Fruit fly (Drosophila melanogaster) whole organism, embryonic: ENCODE data around the gene Cat.
A peak's percentile ranks its signal among the peaks of the same experiment; 100 is the strongest.

Source experiments
- BtbVII ChIP-seq: fragments of 200-800 bp; sonication (Bioruptor generic); optimal IDR thresholded peaks from 3 replicates; lab custom pipeline; 2017; ENCODE audit warnings: missing biosample characterization, mild to moderate bottlenecking, missing genetic modification characterization
- CG10462 ChIP-seq: fragments of 200-800 bp; sonication (Bioruptor generic); optimal IDR thresholded peaks from 2 replicates; lab custom pipeline; 2016; ENCODE audit warnings: missing biosample characterization, missing genetic modification characterization
- CG10565 ChIP-seq: fragments of 200-800 bp; sonication (Bioruptor generic); optimal IDR thresholded peaks from 3 replicates; lab custom pipeline; 2016; ENCODE audit warnings: missing biosample characterization, mild to moderate bottlenecking, missing genetic modification characterization
- CG10654 ChIP-seq: fragments of 200-800 bp; sonication (Bioruptor generic); optimal IDR thresholded peaks from 2 replicates; lab custom pipeline; 2016; ENCODE audit warnings: missing biosample characterization, missing genetic modification characterization
- CG11247 ChIP-seq: fragments of 200-800 bp; sonication (Bioruptor generic); IDR thresholded peaks from 2 replicates; pipeline ENCODE4 v1.3.6; 2022; ENCODE audit warnings: missing biosample characterization, missing genetic modification characterization
- CG11696 ChIP-seq: fragments of 200-800 bp; sonication (Bioruptor generic); IDR thresholded peaks from 2 replicates; pipeline ENCODE4 v1.3.6; 2022; ENCODE audit warnings: missing biosample characterization, missing genetic modification characterization
- CG13775 ChIP-seq: fragments of 200-800 bp; sonication (Bioruptor generic); optimal IDR thresholded peaks from 3 replicates; lab custom pipeline; 2017; ENCODE audit warnings: missing biosample characterization, mild to moderate bottlenecking, missing genetic modification characterization
- CG15479 ChIP-seq: fragments of 200-800 bp; sonication (Bioruptor generic); optimal IDR thresholded peaks from 3 replicates; lab custom pipeline; 2019; ENCODE audit warnings: missing biosample characterization, mild to moderate bottlenecking, missing genetic modification characterization, moderate library complexity
- CG16815 ChIP-seq: fragments of 200-800 bp; sonication (Bioruptor generic); optimal IDR thresholded peaks from 3 replicates; lab custom pipeline; 2017; ENCODE audit warnings: missing biosample characterization, mild to moderate bottlenecking, missing genetic modification characterization
- CG2129 ChIP-seq: fragments of 200-800 bp; sonication (Bioruptor generic); IDR thresholded peaks from 2 replicates; pipeline ENCODE4 v1.3.6; 2022; ENCODE audit warnings: missing biosample characterization, missing genetic modification characterization; ENCODE audit not compliant: partially characterized antibody
- CG2712 ChIP-seq: fragments of 200-800 bp; optimal IDR thresholded peaks from 3 replicates; lab custom pipeline; 2019; ENCODE audit warnings: missing biosample characterization, mild to moderate bottlenecking, missing genetic modification characterization, moderate library complexity
- CG4617 ChIP-seq: fragments of 200-800 bp; sonication (Bioruptor generic); optimal IDR thresholded peaks from 3 replicates; lab custom pipeline; 2016; ENCODE audit warnings: missing biosample characterization, missing genetic modification characterization, borderline replicate concordance
- CG5953 ChIP-seq: fragments of 200-800 bp; sonication (Bioruptor generic); IDR thresholded peaks from 2 replicates; pipeline ENCODE4 v1.3.6; 2022; ENCODE audit warnings: missing biosample characterization, missing genetic modification characterization
- CG6813 ChIP-seq: fragments of 200-800 bp; sonication (Bioruptor generic); optimal IDR thresholded peaks from 2 replicates; lab custom pipeline; 2017; ENCODE audit warnings: missing biosample characterization, missing genetic modification characterization, mild to moderate bottlenecking, moderate library complexity, missing genetic modification reagents
- CG6854 ChIP-seq: fragments of 200-800 bp; sonication (Bioruptor generic); optimal IDR thresholded peaks from 3 replicates; lab custom pipeline; 2017; ENCODE audit warnings: missing biosample characterization, mild to moderate bottlenecking, missing genetic modification characterization
- CG7372 ChIP-seq: fragments of 200-800 bp; sonication (Bioruptor generic); IDR thresholded peaks from 2 replicates; pipeline ENCODE4 v1.3.6; 2022; ENCODE audit warnings: missing biosample characterization, missing genetic modification characterization
- CG9876 ChIP-seq: fragments of 200-800 bp; sonication (Bioruptor generic); optimal IDR thresholded peaks from 2 replicates; lab custom pipeline; 2016; ENCODE audit warnings: missing biosample characterization, missing genetic modification characterization
- Fer3 ChIP-seq: fragments of 200-800 bp; sonication (Bioruptor generic); optimal IDR thresholded peaks from 2 replicates; lab custom pipeline; 2018; ENCODE audit warnings: missing biosample characterization, mild to moderate bottlenecking, missing genetic modification characterization, moderate library complexity
- GATAe ChIP-seq: fragments of 200-800 bp; sonication (Bioruptor generic); conservative IDR thresholded peaks from 2 replicates; pipeline ENCODE4 v1.3.6; 2022; ENCODE audit warnings: missing biosample characterization, missing genetic modification characterization
- Hmr ChIP-seq: fragments of 200-800 bp; sonication (Bioruptor generic); optimal IDR thresholded peaks from 3 replicates; lab custom pipeline; 2017; ENCODE audit warnings: mild to moderate bottlenecking, missing biosample characterization, missing genetic modification reagents, missing genetic modification characterization
- Hr51 ChIP-seq, 2 experiments: fragments of 200-800 bp; sonication (Bioruptor generic); optimal IDR thresholded peaks; 2 replicates in 1 of 2; 3 replicates in 1 of 2; lab custom pipeline; 2016 to 2018; ENCODE audit warnings: missing biosample characterization in 2 of 2, missing genetic modification characterization in 2 of 2, mild to moderate bottlenecking in 1 of 2, moderate library complexity in 1 of 2
- Mrtf ChIP-seq: fragments of 200-800 bp; sonication (Bioruptor generic); IDR thresholded peaks from 3 replicates; pipeline ENCODE4 v1.3.6; 2022; ENCODE audit warnings: missing biosample characterization, missing genetic modification characterization
- Nf-YB ChIP-seq: fragments of 200-800 bp; sonication (Bioruptor generic); optimal IDR thresholded peaks from 3 replicates; lab custom pipeline; 2019; ENCODE audit warnings: missing biosample characterization, mild to moderate bottlenecking, missing genetic modification characterization, moderate library complexity
- Ravus ChIP-seq: fragments of 200-800 bp; sonication (Bioruptor generic); IDR thresholded peaks from 2 replicates; pipeline ENCODE4 v1.3.6; 2022; ENCODE audit warnings: missing biosample characterization, missing genetic modification characterization
- Scr ChIP-seq: fragments of 200-800 bp; sonication (Bioruptor generic); IDR thresholded peaks from 2 replicates; pipeline ENCODE4 v1.3.6; 2022; ENCODE audit warnings: missing biosample characterization, missing genetic modification characterization; ENCODE audit not compliant: partially characterized antibody
- Sox102F ChIP-seq: fragments of 200-800 bp; sonication (Bioruptor generic); optimal IDR thresholded peaks from 2 replicates; lab custom pipeline; 2018; ENCODE audit warnings: missing biosample characterization, mild to moderate bottlenecking, missing genetic modification characterization, moderate library complexity
- Sry-β ChIP-seq: fragments of 200-800 bp; sonication (Bioruptor generic); optimal IDR thresholded peaks from 2 replicates; lab custom pipeline; 2018; ENCODE audit warnings: missing biosample characterization, mild to moderate bottlenecking, missing genetic modification characterization, moderate library complexity
- Stat92E ChIP-seq, 3 experiments: fragments of >200 bp in 2 of 3; fragments of 200-800 bp in 1 of 3; sonication (Bioruptor generic) in 1 of 3; optimal IDR thresholded peaks; 2 replicates each; lab custom pipeline; 2017 to 2019; ENCODE audit warnings: missing biosample characterization in 3 of 3, missing genetic modification characterization in 3 of 3, mild to moderate bottlenecking in 1 of 3, moderate library complexity in 1 of 3
- ap ChIP-seq: fragments of 200-800 bp; sonication (Bioruptor generic); IDR thresholded peaks from 2 replicates; pipeline ENCODE4 v1.3.6; 2022; ENCODE audit warnings: missing biosample characterization, missing genetic modification characterization
- ash1 ChIP-seq: fragments of 200-800 bp; sonication (Bioruptor generic); optimal IDR thresholded peaks from 2 replicates; lab custom pipeline; 2018; ENCODE audit warnings: missing biosample characterization, mild to moderate bottlenecking, missing genetic modification characterization
- chm ChIP-seq: fragments of 200-800 bp; sonication (Bioruptor generic); IDR thresholded peaks from 2 replicates; pipeline ENCODE4 v1.3.6; 2022; ENCODE audit warnings: missing biosample characterization, missing genetic modification characterization
- crol ChIP-seq: fragments of 200-800 bp; sonication (Bioruptor generic); IDR thresholded peaks from 2 replicates; pipeline ENCODE4 v1.3.6; 2022; ENCODE audit warnings: missing biosample characterization, missing genetic modification characterization
- fu2 ChIP-seq: fragments of 200-800 bp; sonication (Bioruptor generic); optimal IDR thresholded peaks from 2 replicates; lab custom pipeline; 2016; ENCODE audit warnings: missing biosample characterization, missing genetic modification characterization
- gcm2 ChIP-seq: fragments of 200-800 bp; sonication (Bioruptor generic); optimal IDR thresholded peaks from 2 replicates; lab custom pipeline; 2016; ENCODE audit warnings: missing biosample characterization, missing genetic modification characterization
- gt ChIP-seq: fragments of 200-800 bp; sonication (Bioruptor generic); IDR thresholded peaks from 2 replicates; pipeline ENCODE4 v1.3.6; 2022; ENCODE audit warnings: missing biosample characterization, missing genetic modification characterization
- ind ChIP-seq: fragments of 200-800 bp; sonication (Bioruptor generic); optimal IDR thresholded peaks from 3 replicates; lab custom pipeline; 2016; ENCODE audit warnings: missing biosample characterization, missing genetic modification characterization
- inv ChIP-seq: fragments of 200-800 bp; sonication (Bioruptor generic); IDR thresholded peaks from 2 replicates; pipeline ENCODE4 v1.3.6; 2022; ENCODE audit warnings: missing biosample characterization, missing genetic modification characterization; ENCODE audit not compliant: partially characterized antibody
- pb ChIP-seq: fragments of 200-800 bp; sonication (Bioruptor generic); optimal IDR thresholded peaks from 3 replicates; lab custom pipeline; 2016; ENCODE audit warnings: missing biosample characterization, missing genetic modification characterization
- pfk ChIP-seq: fragments of 200-800 bp; sonication (Bioruptor generic); optimal IDR thresholded peaks from 2 replicates; lab custom pipeline; 2018; ENCODE audit warnings: missing biosample characterization, mild to moderate bottlenecking, missing genetic modification characterization, moderate library complexity
- pita ChIP-seq: fragments of 200-800 bp; sonication (Bioruptor generic); optimal IDR thresholded peaks from 2 replicates; lab custom pipeline; 2017; ENCODE audit warnings: missing biosample characterization, mild to moderate bottlenecking, missing genetic modification characterization
- slp2 ChIP-seq: fragments of 200-800 bp; sonication (Bioruptor generic); optimal IDR thresholded peaks from 2 replicates; lab custom pipeline; 2016; ENCODE audit warnings: missing biosample characterization, missing genetic modification characterization
- sna ChIP-seq: fragments of 200-800 bp; sonication (Bioruptor generic); IDR thresholded peaks from 2 replicates; pipeline ENCODE4 v1.3.6; 2022; ENCODE audit warnings: missing biosample characterization, missing genetic modification characterization; ENCODE audit not compliant: partially characterized antibody
- tin ChIP-seq: fragments of 200-800 bp; sonication (Bioruptor generic); optimal IDR thresholded peaks from 3 replicates; lab custom pipeline; 2016; ENCODE audit warnings: missing biosample characterization, missing genetic modification characterization
- tll ChIP-seq, 2 experiments: fragments of 200-800 bp in 1 of 2; fragments of >200 bp in 1 of 2; sonication (Bioruptor generic) in 1 of 2; optimal IDR thresholded peaks; 2 replicates each; lab custom pipeline; 2017 to 2019; ENCODE audit warnings: missing biosample characterization in 2 of 2, missing genetic modification characterization in 2 of 2, mild to moderate bottlenecking in 1 of 2, moderate library complexity in 1 of 2
- toy ChIP-seq: fragments of 200-800 bp; sonication (Bioruptor generic); IDR thresholded peaks from 2 replicates; pipeline ENCODE4 v1.3.6; 2022; ENCODE audit warnings: missing biosample characterization, missing genetic modification characterization
- tx ChIP-seq: fragments of 200-800 bp; sonication (Bioruptor generic); optimal IDR thresholded peaks from 2 replicates; lab custom pipeline; 2016; ENCODE audit warnings: missing biosample characterization, missing genetic modification characterization
- vfl ChIP-seq: fragments of 200-800 bp; sonication (Bioruptor generic); optimal IDR thresholded peaks from 2 replicates; lab custom pipeline; 2016; ENCODE audit warnings: missing biosample characterization, missing genetic modification characterization
- wor ChIP-seq: fragments of 200-800 bp; sonication (Bioruptor generic); IDR thresholded peaks from 2 replicates; pipeline ENCODE4 v1.3.6; 2022; ENCODE audit warnings: missing biosample characterization, missing genetic modification characterization

Gene Cat

dm6 chr3L:18822450-18823220, at the start of gene Cat (continued):
- no peak for TF ChIP-seq pb (GFP tag; lab: Kevin White, UChicago)
- TF ChIP-seq ash1 (GFP tag; lab: Kevin White, UChicago) = no peak
- no peak for TF ChIP-seq GATAe (GFP tag; lab: Robert Waterston, UW)
- peak; percentile 52 for TF ChIP-seq vfl (GFP tag; lab: Kevin White, UChicago)
- TF ChIP-seq CG7372 (GFP tag; lab: Robert Waterston, UW) = no peak
- no peak for TF ChIP-seq crol (GFP tag; lab: Robert Waterston, UW)
- TF ChIP-seq tx = peak; percentile 25
- no peak for TF ChIP-seq Ravus (GFP tag; lab: Robert Waterston, UW)
- TF ChIP-seq Hr51 (GFP tag; optimal IDR thresholded peaks at IDR 0.05; lab: Kevin White, UChicago) = peak in 1 of 2 experiments; percentile 21
- TF ChIP-seq sna (GFP tag; lab: Robert Waterston, UW) = peak; percentile 89
- no peak for TF ChIP-seq gt (GFP tag; lab: Robert Waterston, UW)
- TF ChIP-seq CG13775 (GFP tag; lab: Kevin White, UChicago) = no peak
- no peak for TF ChIP-seq Sox102F (GFP tag; lab: Kevin White, UChicago)
- TF ChIP-seq tll (GFP tag; optimal IDR thresholded peaks at IDR 0.05; lab: Kevin White, UChicago) = peak in 1 of 2 experiments; percentile 14
- no peak for TF ChIP-seq CG11247 (GFP tag; lab: Robert Waterston, UW)
- TF ChIP-seq CG2712 (tag; lab: Kevin White, UChicago) = peak; percentile 59
- no peak for TF ChIP-seq CG15479 (GFP tag; lab: Kevin White, UChicago)
- TF ChIP-seq chm (GFP tag; lab: Robert Waterston, UW) = peak; percentile 37; the same call in 1 of the 2 replicates
- no peak for TF ChIP-seq ap (GFP tag; lab: Robert Waterston, UW)
- no peak for TF ChIP-seq Sry-β (GFP tag; lab: Kevin White, UChicago)
- no peak for TF ChIP-seq wor (GFP tag; lab: Robert Waterston, UW)
- no peak for TF ChIP-seq slp2 (GFP tag; lab: Kevin White, UChicago)
- peak; percentile 45 for TF ChIP-seq ind
- peak; percentile 16 for TF ChIP-seq BtbVII
- TF ChIP-seq CG16815 (GFP tag; lab: Kevin White, UChicago) = no peak
- peak; percentile 25 for TF ChIP-seq CG6854 (GFP tag; lab: Kevin White, UChicago)
- no peak for TF ChIP-seq CG9876 (GFP tag; lab: Kevin White, UChicago)
- TF ChIP-seq Scr (GFP tag; lab: Robert Waterston, UW) = peak; percentile 91
- TF ChIP-seq CG6813 (GFP tag; lab: Kevin White, UChicago) = no peak
- TF ChIP-seq CG10565 (GFP tag; lab: Kevin White, UChicago) = no peak
- TF ChIP-seq CG2129 (GFP tag; lab: Robert Waterston, UW) = peak; percentile 87
- TF ChIP-seq Hmr = peak; percentile 41
- TF ChIP-seq pita = no peak
- no peak for TF ChIP-seq CG10462
- TF ChIP-seq toy = no peak
- no peak for TF ChIP-seq fu2
- TF ChIP-seq tin = peak; percentile 41
- TF ChIP-seq Fer3 (tag; lab: Kevin White, UChicago) = peak; percentile 33
- TF ChIP-seq CG10654 (GFP tag; lab: Kevin White, UChicago) = no peak
- TF ChIP-seq pfk (GFP tag; lab: Kevin White, UChicago) = no peak
- TF ChIP-seq Stat92E (GFP tag; optimal IDR thresholded peaks at IDR 0.05; lab: Kevin White, UChicago) = peak in 1 of 3 experiments; percentile 67
- TF ChIP-seq Mrtf = no peak; the same call in 2 of the 3 replicates
- TF ChIP-seq inv = peak; percentile 77
- TF ChIP-seq CG4617 (GFP tag; lab: Kevin White, UChicago) = peak; percentile 84
- TF ChIP-seq CG5953 (GFP tag; lab: Robert Waterston, UW) = no peak
- no peak for TF ChIP-seq gcm2 (GFP tag; lab: Kevin White, UChicago)
- no peak for TF ChIP-seq CG11696 (GFP tag; lab: Robert Waterston, UW)
- TF ChIP-seq Nf-YB (GFP tag; lab: Kevin White, UChicago) = no peak
